Worm (Caenorhabditis elegans): ENCODE data around the gene dnj-11.

dnj-11 gene

DNA sequence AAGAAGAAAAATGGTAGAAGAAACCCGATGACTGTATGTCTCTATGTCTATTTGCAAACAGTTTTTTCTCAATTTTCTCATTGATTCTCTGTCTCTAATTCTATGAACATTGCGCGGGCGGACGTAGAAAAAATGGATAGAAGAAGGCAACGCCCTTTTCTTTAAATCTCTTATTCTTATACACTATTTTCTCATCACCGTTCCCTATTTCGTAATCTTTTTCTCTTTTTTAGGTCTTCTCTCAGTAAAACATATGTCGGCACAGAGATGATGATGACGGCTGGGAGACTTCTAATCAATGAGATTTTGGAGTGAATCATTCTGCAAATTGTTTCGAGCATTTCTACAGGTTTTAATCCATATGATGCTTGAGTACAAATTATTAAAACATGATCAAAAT lies 36.5 kb downstream of the dnj-11 start:
- TF ChIP-seq zip-4 (GFP tag; optimal IDR thresholded peaks at IDR 0.05), result peak; percentile 85
- peak; percentile 13 to 17 for TF ChIP-seq efl-1 (optimal IDR thresholded peaks at IDR 0.05)
- peak; percentile 20 to 91 for TF ChIP-seq efl-1 (GFP tag; optimal IDR thresholded peaks at IDR 0.05 in 1 of 2)
- no peak for TF ChIP-seq unc-86 (tag; optimal IDR thresholded peaks at IDR 0.05)
- TF ChIP-seq ceh-82 (tag; optimal IDR thresholded peaks at IDR 0.05), result no peak
- TF ChIP-seq lin-14 (GFP tag; optimal IDR thresholded peaks at IDR 0.05), result peak; percentile 94
- peak; percentile 15 to 30 (median 23) for TF ChIP-seq dpl-1 (GFP tag; optimal IDR thresholded peaks at IDR 0.05)
- no peak for TF ChIP-seq egl-27 (tag; optimal IDR thresholded peaks at IDR 0.05)
- TF ChIP-seq tbx-2 (tag; optimal IDR thresholded peaks at IDR 0.05), result peak; percentile 15
- TF ChIP-seq nhr-85 (tag), result peak; percentile 71
- TF ChIP-seq nhr-11 (tag; optimal IDR thresholded peaks at IDR 0.05), result no peak
- no peak for TF ChIP-seq ceh-90 (tag; optimal IDR thresholded peaks at IDR 0.05)
- peak; percentile 33 for TF ChIP-seq nhr-20 (tag; optimal IDR thresholded peaks at IDR 0.05)
- TF ChIP-seq lin-35 (GFP tag; optimal IDR thresholded peaks at IDR 0.05), result peak in 1 of 2 experiments; percentile 47
- peak; percentile 46 for TF ChIP-seq blmp-1 (tag; optimal IDR thresholded peaks at IDR 0.05)
- peak; percentile 42 for TF ChIP-seq mep-1 (tag; optimal IDR thresholded peaks at IDR 0.05)
- no peak for TF ChIP-seq aly-2 (tag; optimal IDR thresholded peaks at IDR 0.05)
- TF ChIP-seq skn-1 (tag; optimal IDR thresholded peaks at IDR 0.05), result peak; percentile 77
- peak; percentile 40 for TF ChIP-seq nhr-71 (tag; optimal IDR thresholded peaks at IDR 0.05)
- TF ChIP-seq nhr-90 (tag; optimal IDR thresholded peaks at IDR 0.05; ENCODE audit: poor library complexity), result peak; percentile 35
- no peak for TF ChIP-seq unc-30 (tag; optimal IDR thresholded peaks at IDR 0.05)
- TF ChIP-seq lsy-2 (tag; optimal IDR thresholded peaks at IDR 0.05), result peak in 1 of 2 experiments; percentile 43
- no peak for TF ChIP-seq grh-1 (GFP tag; IDR thresholded peaks at IDR 0.05)
- TF ChIP-seq snu-23 (GFP tag; optimal IDR thresholded peaks at IDR 0.05), result peak; percentile 43
- TF ChIP-seq nhr-237 (tag; optimal IDR thresholded peaks at IDR 0.05), result peak; percentile 17
- peak in 2 of 6 experiments; percentile 43 to 68 for TF ChIP-seq elt-3 (tag; optimal IDR thresholded peaks at IDR 0.05)

- no peak for TF ChIP-seq skn-1 (tag; optimal IDR thresholded peaks at IDR 0.05)
- TF ChIP-seq isw-1 (GFP tag; IDR thresholded peaks at IDR 0.05), result no peak
- no peak for TF ChIP-seq efl-1 (optimal IDR thresholded peaks at IDR 0.05)
- TF ChIP-seq efl-1 (GFP tag; optimal IDR thresholded peaks at IDR 0.05 in 1 of 2), result no peak
- no peak for TF ChIP-seq nhr-71 (tag; optimal IDR thresholded peaks at IDR 0.05)
- TF ChIP-seq dsc-1 (tag; optimal IDR thresholded peaks at IDR 0.05), result no peak
- TF ChIP-seq ceh-8 (GFP tag; optimal IDR thresholded peaks at IDR 0.05), result no peak
- TF ChIP-seq Y116A8C.19 (tag; optimal IDR thresholded peaks at IDR 0.05; ENCODE audit: borderline replicate concordance), result no peak
- TF ChIP-seq lsy-2 (tag; optimal IDR thresholded peaks at IDR 0.05), result no peak
These were observed 37.7 kb downstream of the dnj-11 start, which contains the start of gene C01B10.44 for ce11 chrIV:6623390-6623789. Gene C01B10.44 (plus strand): TSS chrIV:6623690.

DNA sequence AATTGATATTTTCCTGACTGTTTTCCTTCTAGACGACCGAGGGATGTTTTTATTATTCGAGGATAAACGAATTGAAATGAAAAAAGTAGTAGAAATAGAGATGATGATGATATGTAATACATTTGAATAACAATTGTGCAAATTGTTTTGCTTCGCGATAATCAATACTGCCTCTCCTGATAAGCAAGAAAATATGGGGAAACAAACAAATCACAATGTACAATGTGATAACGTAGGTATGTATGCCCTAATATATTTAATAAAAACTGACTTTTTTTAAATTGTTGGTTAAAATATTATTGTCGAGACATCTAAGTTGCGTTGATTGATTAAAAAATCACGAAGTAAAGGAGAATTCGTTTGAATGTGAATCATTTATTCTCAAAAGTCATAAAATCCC lies 42.1 kb downstream of the dnj-11 start, which contains the start of gene cest-5.2:
cest-5.2 (minus strand) TSS at position 128 of the 400 bp plus-strand sequence.
- TF ChIP-seq fkh-10 (GFP tag; optimal IDR thresholded peaks at IDR 0.05) (no peak), ceh-90 (tag; optimal IDR thresholded peaks at IDR 0.05) (no peak), nhr-90 (tag; optimal IDR thresholded peaks at IDR 0.05; ENCODE audit: poor library complexity) (peak; percentile 9), elt-2 (tag; optimal IDR thresholded peaks at IDR 0.05) (peak; percentile 51)

ce11 chrIV:6631704-6632272 lies 46.1 kb downstream of the dnj-11 start, which contains the start of the genes cest-5.1 and C01B10.9:
Gene cest-5.1 (minus strand): TSS chrIV:6631754.
Gene C01B10.9 (plus strand): TSS chrIV:6632222.
- TF ChIP-seq mep-1 (tag; optimal IDR thresholded peaks at IDR 0.05), result no peak
- TF ChIP-seq nhr-71 (tag; optimal IDR thresholded peaks at IDR 0.05), result peak; percentile 92
- no peak for TF ChIP-seq nhr-237 (tag; optimal IDR thresholded peaks at IDR 0.05)
- TF ChIP-seq hlh-17 (GFP tag; optimal IDR thresholded peaks at IDR 0.05; ENCODE audit: borderline replicate concordance), result no peak
- TF ChIP-seq tbx-2 (tag; optimal IDR thresholded peaks at IDR 0.05), result peak; percentile 90
- peak; percentile 66 for TF ChIP-seq lin-39 (tag; optimal IDR thresholded peaks at IDR 0.05)
- TF ChIP-seq swsn-7 (tag; optimal IDR thresholded peaks at IDR 0.05), result peak; percentile 82
- TF ChIP-seq hpl-2 (GFP tag; optimal IDR thresholded peaks at IDR 0.05), result no peak
- TF ChIP-seq nhr-47 (tag; optimal IDR thresholded peaks at IDR 0.05), result peak; percentile 93
- TF ChIP-seq lin-35 (GFP tag; optimal IDR thresholded peaks at IDR 0.05), result peak; percentile 96
- TF ChIP-seq sup-37 (GFP tag; optimal IDR thresholded peaks at IDR 0.05), result peak; percentile 30
- TF ChIP-seq nhr-76 (tag; optimal IDR thresholded peaks at IDR 0.05), result no peak
- peak; percentile 78 for TF ChIP-seq unc-86 (tag; optimal IDR thresholded peaks at IDR 0.05)
- TF ChIP-seq pag-3 (tag; optimal IDR thresholded peaks at IDR 0.05; ENCODE audit: borderline replicate concordance, insufficient read depth), result peak; percentile 12
- TF ChIP-seq lin-14 (GFP tag; optimal IDR thresholded peaks at IDR 0.05), result no peak
- TF ChIP-seq nhr-19 (GFP tag; conservative IDR thresholded peaks at IDR 0.05), result peak; percentile 85
- TF ChIP-seq ztf-11 (tag; optimal IDR thresholded peaks at IDR 0.05), result peak in 1 of 2 experiments; percentile 90
- TF ChIP-seq efl-1 (optimal IDR thresholded peaks at IDR 0.05), result peak; percentile 64 to 95
- peak; percentile 95 to 99 for TF ChIP-seq efl-1 (GFP tag; optimal IDR thresholded peaks at IDR 0.05 in 1 of 2)
- no peak for TF ChIP-seq F16B12.6 (tag; optimal IDR thresholded peaks at IDR 0.05)
- no peak for TF ChIP-seq zag-1 (tag; optimal IDR thresholded peaks at IDR 0.05)
